Worm (Caenorhabditis elegans) whole organism, L1 larva: Measurements from ENCODE around the gene pyt-1.
A peak's percentile ranks its signal among the peaks of the same experiment; 100 is the strongest.

Source experiments
- C04F5.9 ChIP-seq: sonication (generic microtip); optimal IDR thresholded peaks from 2 replicates; lab custom pipeline; 2016; ENCODE audit warnings: missing genetic modification characterization, missing compliant biosample characterization
- aha-1 ChIP-seq: fragments of 150-350 bp; optimal IDR thresholded peaks from 2 replicates; lab custom pipeline; 2014; ENCODE audit warnings: missing biosample characterization, missing genetic modification characterization
- alr-1 ChIP-seq: fragments of 200-800 bp; sonication (Bioruptor generic); optimal IDR thresholded peaks from 2 replicates; lab custom pipeline; 2018; ENCODE audit warnings: borderline replicate concordance, mild to moderate bottlenecking, missing genetic modification characterization, missing compliant biosample characterization
- ceh-63 ChIP-seq: fragments of 200-800 bp; sonication (Bioruptor generic); optimal IDR thresholded peaks from 2 replicates; lab custom pipeline; 2018; ENCODE audit warnings: mild to moderate bottlenecking, missing genetic modification characterization, missing compliant biosample characterization
- ceh-8 ChIP-seq: fragments of 200-800 bp; sonication (Bioruptor generic); optimal IDR thresholded peaks from 2 replicates; lab custom pipeline; 2018; ENCODE audit warnings: mild to moderate bottlenecking, missing genetic modification characterization, moderate library complexity, missing compliant biosample characterization
- ceh-82 ChIP-seq, 3 experiments: fragments of 150-350 bp in 1 of 3; sonication (generic microtip) in 2 of 3; optimal IDR thresholded peaks; 2 replicates each; lab custom pipeline; 2014 to 2017; ENCODE audit warnings: missing biosample characterization in 3 of 3, missing genetic modification characterization in 3 of 3
- ceh-88 ChIP-seq: fragments of 200-800 bp; sonication (Bioruptor generic); IDR thresholded peaks from 2 replicates; pipeline ENCODE4 v1.3.6; 2022; ENCODE audit warnings: missing genetic modification characterization, missing compliant biosample characterization
- ceh-90 ChIP-seq: sonication (generic microtip); optimal IDR thresholded peaks from 2 replicates; lab custom pipeline; 2016; ENCODE audit warnings: missing genetic modification characterization, missing compliant biosample characterization
- ces-1 ChIP-seq: fragments of 150-350 bp; optimal IDR thresholded peaks from 2 replicates; lab custom pipeline; 2014; ENCODE audit warnings: missing biosample characterization, missing genetic modification reagents, missing genetic modification characterization
- dpl-1 ChIP-seq, 3 experiments: fragments of 150-350 bp in 2 of 3; sonication (generic microtip) in 1 of 3; optimal IDR thresholded peaks; 2 replicates each; lab custom pipeline; 2014 to 2017; ENCODE audit warnings: missing biosample characterization in 3 of 3, missing genetic modification characterization in 3 of 3, missing genetic modification reagents in 3 of 3
- dsc-1 ChIP-seq: sonication (generic microtip); optimal IDR thresholded peaks from 2 replicates; lab custom pipeline; 2016; ENCODE audit warnings: mild to moderate bottlenecking, missing genetic modification characterization, missing compliant biosample characterization
- efl-1 ChIP-seq, 4 experiments: fragments of 150-350 bp; optimal IDR thresholded peaks in 3 of 4; peaks in 1 of 4; 1 replicate in 1 of 4; 2 replicates in 3 of 4; lab custom pipeline; 2014; ENCODE audit warnings: missing biosample characterization in 2 of 4, missing genetic modification characterization in 2 of 4, missing genetic modification reagents in 2 of 4
- egl-13 ChIP-seq: sonication (generic microtip); optimal IDR thresholded peaks from 2 replicates; lab custom pipeline; 2016; ENCODE audit warnings: missing genotype, missing genetic modification reagents, missing genetic modification characterization, missing compliant biosample characterization
- elt-2 ChIP-seq: sonication (generic microtip); optimal IDR thresholded peaks from 2 replicates; lab custom pipeline; 2016; ENCODE audit warnings: missing genetic modification characterization, mild to moderate bottlenecking, inconsistent platforms, missing compliant biosample characterization, missing genetic modification reagents
- fkh-10 ChIP-seq: sonication (generic microtip); optimal IDR thresholded peaks from 2 replicates; lab custom pipeline; 2017; ENCODE audit warnings: missing biosample characterization, missing genetic modification reagents, missing genetic modification characterization
- fkh-4 ChIP-seq: sonication (generic microtip); optimal IDR thresholded peaks from 2 replicates; lab custom pipeline; 2016; ENCODE audit warnings: missing compliant biosample characterization, missing genetic modification characterization, borderline replicate concordance
- fkh-8 ChIP-seq: sonication (generic microtip); optimal IDR thresholded peaks from 2 replicates; lab custom pipeline; 2016; ENCODE audit warnings: mild to moderate bottlenecking, missing genetic modification characterization, missing compliant biosample characterization
- hlh-4 ChIP-seq: sonication (generic microtip); optimal IDR thresholded peaks from 2 replicates; lab custom pipeline; 2016; ENCODE audit warnings: mild to moderate bottlenecking, missing genetic modification characterization, missing compliant biosample characterization
- jun-1 ChIP-seq: fragments of 150-350 bp; optimal IDR thresholded peaks from 2 replicates; lab custom pipeline; 2014; ENCODE audit warnings: missing biosample characterization, missing genetic modification reagents, missing genetic modification characterization
- lin-13 ChIP-seq: fragments of 150-350 bp; optimal IDR thresholded peaks from 2 replicates; lab custom pipeline; 2014; ENCODE audit warnings: missing biosample characterization, missing genetic modification reagents, missing genetic modification characterization
- lin-14 ChIP-seq: fragments of 200-800 bp; sonication (Bioruptor generic); optimal IDR thresholded peaks from 2 replicates; lab custom pipeline; 2018; ENCODE audit warnings: mild to moderate bottlenecking, missing genetic modification characterization, moderate library complexity, missing compliant biosample characterization
- lin-39 ChIP-seq: fragments of 150-350 bp; optimal IDR thresholded peaks from 2 replicates; lab custom pipeline; 2014; ENCODE audit warnings: missing biosample characterization, missing genetic modification reagents, missing genetic modification characterization
- lsy-2 ChIP-seq, 2 experiments: fragments of 150-350 bp; optimal IDR thresholded peaks; 2 replicates each; lab custom pipeline; 2014; ENCODE audit warnings: missing biosample characterization in 2 of 2, missing genetic modification characterization in 2 of 2
- mab-9 ChIP-seq: fragments of 200-800 bp; sonication (Bioruptor generic); IDR thresholded peaks from 2 replicates; pipeline ENCODE4 v1.3.6; 2022; ENCODE audit warnings: missing genetic modification reagents, missing genetic modification characterization, missing compliant biosample characterization
- nhr-47 ChIP-seq: sonication (generic microtip); optimal IDR thresholded peaks from 2 replicates; lab custom pipeline; 2016; ENCODE audit warnings: mild to moderate bottlenecking, missing genetic modification characterization, moderate library complexity, missing compliant biosample characterization
- nhr-71 ChIP-seq: sonication (generic microtip); optimal IDR thresholded peaks from 2 replicates; lab custom pipeline; 2016; ENCODE audit warnings: mild to moderate bottlenecking, missing genetic modification characterization, moderate library complexity, missing compliant biosample characterization
- nhr-76 ChIP-seq: sonication (generic microtip); optimal IDR thresholded peaks from 2 replicates; lab custom pipeline; 2017; ENCODE audit warnings: missing biosample characterization, missing genetic modification characterization
- nhr-84 ChIP-seq: sonication (generic microtip); optimal IDR thresholded peaks from 2 replicates; lab custom pipeline; 2017; ENCODE audit warnings: missing biosample characterization, missing genetic modification characterization
- pag-3 ChIP-seq: sonication (generic microtip); optimal IDR thresholded peaks from 2 replicates; lab custom pipeline; 2017; ENCODE audit warnings: missing genetic modification characterization, mild to moderate bottlenecking, missing compliant biosample characterization, antibody characterized with exemption, borderline replicate concordance; ENCODE audit not compliant: insufficient read depth
- skn-1 ChIP-seq: fragments of 150-350 bp; optimal IDR thresholded peaks from 2 replicates; lab custom pipeline; 2014; ENCODE audit warnings: missing biosample characterization, missing genetic modification characterization
- snu-23 ChIP-seq: sonication (generic microtip); optimal IDR thresholded peaks from 2 replicates; lab custom pipeline; 2016; ENCODE audit warnings: missing genetic modification characterization, missing compliant biosample characterization
- sox-4 ChIP-seq: sonication (generic microtip); optimal IDR thresholded peaks from 2 replicates; lab custom pipeline; 2016; ENCODE audit warnings: missing genetic modification characterization, missing compliant biosample characterization
- swsn-7 ChIP-seq: sonication (generic microtip); optimal IDR thresholded peaks from 2 replicates; lab custom pipeline; 2016; ENCODE audit warnings: missing genetic modification characterization, missing compliant biosample characterization
- tbx-2 ChIP-seq: sonication (generic microtip); optimal IDR thresholded peaks from 2 replicates; lab custom pipeline; 2016; ENCODE audit warnings: missing genetic modification characterization, missing compliant biosample characterization
- unc-86 ChIP-seq: sonication (generic microtip); optimal IDR thresholded peaks from 2 replicates; lab custom pipeline; 2016; ENCODE audit warnings: missing genetic modification characterization, missing compliant biosample characterization
- zag-1 ChIP-seq: fragments of 150-350 bp; optimal IDR thresholded peaks from 2 replicates; lab custom pipeline; 2014; ENCODE audit warnings: missing biosample characterization, missing genetic modification characterization
- ztf-4 ChIP-seq: fragments of 150-350 bp; optimal IDR thresholded peaks from 2 replicates; lab custom pipeline; 2014; ENCODE audit warnings: missing biosample characterization, missing genetic modification characterization

The pyt-1 gene

ce11 chrV:10273837-10274236, 44.7 kb upstream of the pyt-1 start (continued):
- TF ChIP-seq dpl-1 (GFP tag; optimal IDR thresholded peaks at IDR 0.05; lab: Kevin White, UChicago) = peak in 1 of 3 experiments; percentile 0
- no peak for TF ChIP-seq nhr-76
- peak; percentile 45 for TF ChIP-seq egl-13 (tag; lab: Kevin White, UChicago)
- peak; percentile 86 for TF ChIP-seq lin-14 (GFP tag; lab: Kevin White, UChicago)
- peak; percentile 35 to 41 for TF ChIP-seq efl-1 (optimal IDR thresholded peaks at IDR 0.05; lab: Kevin White, UChicago)
- TF ChIP-seq efl-1 (GFP tag; optimal IDR thresholded peaks at IDR 0.05 in 1 of 2; lab: Kevin White, UChicago) = no peak
- no peak for TF ChIP-seq ceh-8 (GFP tag; lab: Kevin White, UChicago)
- peak; percentile 60 for TF ChIP-seq swsn-7 (tag; lab: Kevin White, UChicago)
- peak; percentile 44 for TF ChIP-seq skn-1 (tag; lab: Kevin White, UChicago)
- TF ChIP-seq fkh-8 = peak; percentile 79
- no peak for TF ChIP-seq nhr-84 (tag; lab: Kevin White, UChicago)
- 0 out of 2 replicates have a peak, but pooled peaks have one; percentile 44 for TF ChIP-seq mab-9 (GFP tag; lab: Robert Waterston, UW)
- TF ChIP-seq unc-86 (tag; lab: Kevin White, UChicago) = peak; percentile 46
- TF ChIP-seq alr-1 (tag; lab: Kevin White, UChicago) = no peak
- peak; percentile 1 for TF ChIP-seq ztf-4 (tag; lab: Kevin White, UChicago)
- no peak for TF ChIP-seq lin-39 (tag; lab: Kevin White, UChicago)
- peak; percentile 33 for TF ChIP-seq jun-1 (tag; lab: Kevin White, UChicago)

- TF ChIP-seq dsc-1 (tag; lab: Kevin White, UChicago) (peak; percentile 14), elt-2 (tag; lab: Kevin White, UChicago) (no peak), unc-86 (tag; lab: Kevin White, UChicago) (no peak), ces-1 (GFP tag; lab: Kevin White, UChicago) (no peak), alr-1 (tag; lab: Kevin White, UChicago) (no peak)
- TF ChIP-seq, all 84 proteins: peak for 1
These were observed 41.1 kb upstream of the pyt-1 start, which contains the start of gene ric-4 for ce11 chrV:10270214-10270613. ric-4 (minus strand) TSS chrV:10270314.

- TF ChIP-seq elt-2 (tag; lab: Kevin White, UChicago) = no peak
- TF ChIP-seq ceh-88 = no peak
- no peak for TF ChIP-seq ceh-90 (tag; lab: Kevin White, UChicago)
- TF ChIP-seq ceh-8 (GFP tag; lab: Kevin White, UChicago) = no peak
- TF ChIP-seq hlh-4 = no peak
- no peak for TF ChIP-seq sox-4
These were observed 36.9 kb upstream of the pyt-1 start for ce11 chrV:10266050-10266449.

DNA sequence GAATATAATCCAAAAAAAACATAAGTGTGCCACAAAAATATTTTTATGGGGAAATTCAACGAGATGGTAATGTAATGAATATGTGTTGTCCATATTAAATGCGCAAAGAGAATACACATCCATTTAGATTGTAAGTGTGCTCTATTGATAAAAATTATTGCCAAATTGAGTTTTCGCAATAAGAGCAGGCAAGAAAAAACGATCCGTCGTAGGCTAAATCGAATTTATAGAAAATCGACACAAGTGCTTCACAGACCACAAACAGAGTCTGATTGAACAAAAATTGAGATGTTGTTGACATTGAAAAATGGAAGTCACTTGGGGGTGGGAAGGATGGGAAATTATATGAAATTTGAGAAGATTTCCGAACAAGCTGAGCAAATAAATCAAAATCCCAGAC, 35.9 kb upstream of the pyt-1 start:
- peak; percentile 56 for TF ChIP-seq lin-14 (GFP tag; lab: Kevin White, UChicago)
- TF ChIP-seq lin-13 (GFP tag; lab: Kevin White, UChicago) = no peak
- peak; percentile 18 for TF ChIP-seq nhr-71
- no peak for TF ChIP-seq fkh-8
- no peak for TF ChIP-seq fkh-10 (GFP tag; lab: Kevin White, UChicago)
- peak; percentile 10 for TF ChIP-seq ces-1 (GFP tag; lab: Kevin White, UChicago)
- TF ChIP-seq snu-23 = no peak
- no peak for TF ChIP-seq zag-1 (tag; lab: Kevin White, UChicago)
- TF ChIP-seq fkh-4 (tag; lab: Kevin White, UChicago) = no peak
- peak; percentile 6 for TF ChIP-seq nhr-47 (tag; lab: Kevin White, UChicago)
- no peak for TF ChIP-seq ceh-82 (tag; optimal IDR thresholded peaks at IDR 0.05; lab: Kevin White, UChicago)
- TF ChIP-seq aha-1 = no peak
- TF ChIP-seq swsn-7 (tag; lab: Kevin White, UChicago) = no peak

DNA sequence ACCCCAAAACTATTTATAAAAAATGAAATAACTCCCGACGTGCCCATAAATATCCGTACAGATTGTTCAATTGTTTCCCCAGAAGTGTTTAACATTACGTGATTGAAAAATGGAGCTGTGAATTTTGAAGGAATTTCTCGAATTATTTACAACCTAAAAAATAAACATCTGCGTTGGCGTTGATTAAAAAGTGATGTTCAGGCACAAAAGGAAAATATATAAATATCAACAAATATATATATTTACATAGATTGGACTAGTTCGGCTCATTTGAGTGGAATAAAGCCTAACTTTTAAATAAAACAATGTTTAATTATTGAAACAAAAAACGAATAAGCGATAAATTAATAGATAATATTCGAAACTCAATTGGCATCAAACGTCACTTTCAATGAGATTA, 31.3 kb upstream of the pyt-1 start, which contains the start of gene sri-18:
Gene sri-18, minus strand, starts transcription at position 101 of the 400 bp plus-strand sequence.
- TF ChIP-seq tbx-2 (tag; lab: Kevin White, UChicago) (no peak), pag-3 (tag; lab: Kevin White, UChicago) (no peak), ceh-63 (GFP tag; lab: Kevin White, UChicago) (no peak), C04F5.9 (no peak), lsy-2 (tag; optimal IDR thresholded peaks at IDR 0.05; lab: Kevin White, UChicago) (no peak)
- TF ChIP-seq, all 84 proteins: peak for 0
